Worm (Caenorhabditis elegans): Measurements from ENCODE around the gene asp-3.

DNA sequence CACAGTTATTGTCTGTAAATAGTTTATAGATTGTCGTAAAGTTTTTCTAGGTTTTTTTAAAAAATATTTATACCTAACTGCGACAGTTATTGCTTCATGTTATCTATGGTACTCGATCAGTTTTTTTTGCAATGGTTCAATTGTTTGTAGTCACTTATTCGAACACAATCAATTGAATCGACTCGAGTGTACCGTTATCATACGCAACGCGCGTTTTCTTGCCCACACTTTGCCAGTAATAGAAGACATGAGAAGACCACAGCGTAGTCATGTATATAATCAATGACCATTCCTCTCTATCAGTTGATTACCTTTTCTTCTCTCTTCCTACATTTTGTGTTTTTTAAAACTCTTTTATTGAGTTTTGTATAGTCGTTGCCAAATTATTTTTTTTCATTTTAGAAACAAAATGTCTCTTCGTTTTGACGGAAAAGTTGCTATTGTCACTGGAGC, 27.2 kb downstream of the asp-3 start, which contains the start of gene dhs-28:
- TF ChIP-seq tlp-1 (tag; optimal IDR thresholded peaks at IDR 0.05) (no peak), nhr-28 (tag; optimal IDR thresholded peaks at IDR 0.05) (no peak), blmp-1 (tag; optimal IDR thresholded peaks at IDR 0.05) (no peak), vab-15 (tag; optimal IDR thresholded peaks at IDR 0.05) (no peak), skn-1 (tag; optimal IDR thresholded peaks at IDR 0.05) (no peak), unc-62 (GFP tag; optimal IDR thresholded peaks at IDR 0.05) (no peak), pag-3 (tag; optimal IDR thresholded peaks at IDR 0.05; ENCODE audit: borderline replicate concordance, insufficient read depth) (no peak), efl-1 (optimal IDR thresholded peaks at IDR 0.05) (no peak), efl-1 (GFP tag; optimal IDR thresholded peaks at IDR 0.05 in 1 of 2) (peak in 1 of 2 experiments; percentile 17), isw-1 (GFP tag; IDR thresholded peaks at IDR 0.05) (no peak), lin-15B (tag; optimal IDR thresholded peaks at IDR 0.05) (no peak), nhr-12 (tag; optimal IDR thresholded peaks at IDR 0.05) (no peak), elt-3 (tag; optimal IDR thresholded peaks at IDR 0.05) (peak in 3 of 6 experiments; percentile 17 to 71 (median 39)), ama-1 (optimal IDR thresholded peaks at IDR 0.05) (peak; percentile 11)

All from whole organism, L1 larva.